Worm (Caenorhabditis elegans): ENCODE measurements around the gene hpo-30.

hpo-30 gene

ce11 chrV:12354193-12354830, 44.2 kb upstream of the hpo-30 start:
- TF ChIP-seq nfyb-1 (GFP tag; IDR thresholded peaks at IDR 0.05) (no peak), zfh-2 (GFP tag; conservative IDR thresholded peaks at IDR 0.05) (no peak), him-1 (tag; optimal IDR thresholded peaks at IDR 0.05) (no peak), egl-18 (GFP tag; IDR thresholded peaks at IDR 0.05) (no peak), lin-40 (tag; optimal IDR thresholded peaks at IDR 0.05) (no peak)

ce11 chrV:12353505-12353904, 43.3 kb upstream of the hpo-30 start:
- TF ChIP-seq egrh-3 (GFP tag; IDR thresholded peaks at IDR 0.05) (peak; percentile 99), zfh-2 (GFP tag; conservative IDR thresholded peaks at IDR 0.05) (peak; percentile 97), madf-10 (tag; optimal IDR thresholded peaks at IDR 0.05) (no peak), B0019.2 (GFP tag; conservative IDR thresholded peaks at IDR 0.05) (no peak), ztf-22 (GFP tag; optimal IDR thresholded peaks at IDR 0.05) (no peak), ztf-28 (GFP tag; IDR thresholded peaks at IDR 0.05) (0 out of 2 replicates have a peak, but pooled peaks have one; percentile 47), snpc-1.3 (tag; optimal IDR thresholded peaks at IDR 0.05; ENCODE audit: insufficient read depth) (no peak), efl-1 (GFP tag; optimal IDR thresholded peaks at IDR 0.05) (no peak), mcd-1 (GFP tag; IDR thresholded peaks at IDR 0.05) (peak; percentile 52; the same call in 1 of the 2 replicates), bed-2 (GFP tag; IDR thresholded peaks at IDR 0.05) (no peak), T07F8.4 (tag; optimal IDR thresholded peaks at IDR 0.05) (no peak)

- TF ChIP-seq hsf-1 (GFP tag; IDR thresholded peaks at IDR 0.05) (no peak), nhr-179 (tag; optimal IDR thresholded peaks at IDR 0.05) (no peak), attf-6 (GFP tag; IDR thresholded peaks at IDR 0.05) (0 out of 2 replicates have a peak, but pooled peaks have one; percentile 17), ztf-6 (GFP tag; IDR thresholded peaks at IDR 0.05) (no peak), egl-44 (GFP tag; IDR thresholded peaks at IDR 0.05) (no peak)
Measured at ce11 chrV:12352881-12353280, 42.7 kb upstream of the hpo-30 start.

DNA sequence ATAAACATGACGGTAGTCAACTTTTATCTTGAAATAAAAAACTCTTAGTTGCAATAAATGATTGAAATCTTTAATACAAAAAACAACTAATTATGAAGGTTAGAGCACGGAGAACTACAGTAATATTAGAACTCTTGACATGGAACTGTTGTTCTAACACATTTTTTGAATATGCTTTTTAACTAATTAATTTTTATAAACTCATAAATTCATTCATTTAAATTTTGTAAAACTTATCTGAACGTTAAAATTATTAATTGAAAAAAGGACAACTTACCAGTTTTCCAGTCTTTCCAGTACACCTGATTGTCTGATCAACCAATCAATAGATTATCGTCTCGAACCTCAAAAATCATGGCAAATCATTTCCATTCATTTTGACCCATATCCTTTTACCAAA, 42.3 kb upstream of the hpo-30 start, which contains the start of gene sqt-3:
Gene sqt-3 (plus strand): TSS at position 301 of the 400 bp plus-strand sequence.
- TF ChIP-seq egl-44 (GFP tag; IDR thresholded peaks at IDR 0.05) (no peak), die-1 (tag; optimal IDR thresholded peaks at IDR 0.05) (no peak), F10E7.11 (tag; optimal IDR thresholded peaks at IDR 0.05) (no peak), F39B2.1 (GFP tag; IDR thresholded peaks at IDR 0.05) (no peak), K11D2.4 (GFP tag; IDR thresholded peaks at IDR 0.05) (no peak), ceh-79 (tag; optimal IDR thresholded peaks at IDR 0.05) (no peak), dpff-1 (tag; optimal IDR thresholded peaks at IDR 0.05) (no peak), mes-4 (tag; optimal IDR thresholded peaks at IDR 0.05) (no peak), F22D6.2 (tag; optimal IDR thresholded peaks at IDR 0.05) (no peak), somi-1 (GFP tag; optimal IDR thresholded peaks at IDR 0.05) (no peak)

DNA sequence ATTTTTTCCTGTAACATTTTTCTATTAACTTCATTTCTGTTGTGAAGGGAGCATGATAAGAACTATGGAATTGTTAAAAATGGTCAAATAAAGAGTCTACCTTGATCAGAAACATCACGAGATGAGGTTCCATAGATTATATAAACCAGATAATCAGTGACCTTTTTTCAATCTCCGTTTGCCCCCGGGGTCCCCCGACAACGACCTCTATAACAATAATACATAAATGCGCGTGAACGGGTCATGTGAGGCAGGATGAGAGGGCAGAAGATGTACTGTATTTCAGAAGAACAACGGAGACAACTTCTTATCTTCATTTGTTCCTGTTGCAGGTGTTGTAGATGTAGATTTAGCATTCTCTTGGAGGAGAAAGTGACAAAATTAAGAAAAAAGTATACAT, 41.7 kb upstream of the hpo-30 start:
- TF ChIP-seq F57A8.1 (GFP tag; optimal IDR thresholded peaks at IDR 0.05) (no peak), akir-1 (GFP tag; optimal IDR thresholded peaks at IDR 0.05) (no peak), lin-26 (GFP tag; IDR thresholded peaks at IDR 0.05) (0 out of 2 replicates have a peak, but pooled peaks have one; percentile 12)
